Worm (Caenorhabditis elegans): ENCODE data around the gene F01D5.6.

The F01D5.6 gene

DNA sequence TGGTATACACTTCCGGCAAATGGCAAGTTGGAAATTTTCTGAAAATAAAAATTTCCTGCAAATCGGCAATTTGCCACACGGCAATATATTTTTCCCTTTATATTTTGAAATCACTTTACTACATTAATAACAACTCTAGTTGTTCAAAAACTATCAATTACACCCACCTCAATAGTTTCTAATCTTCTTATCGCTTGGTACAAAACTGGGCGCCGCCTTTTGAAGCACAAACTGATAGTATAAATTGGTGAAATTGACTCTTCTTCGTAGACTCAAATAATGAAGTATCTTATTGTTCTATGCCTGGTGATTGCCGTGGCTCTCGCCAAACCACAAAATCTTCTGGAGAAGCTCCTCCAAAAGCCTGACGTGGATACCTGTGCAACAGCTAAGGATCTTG is 25.2 kb upstream of the F01D5.6 start, which contains the start of gene Y39G8B.9:
Y39G8B.9 (plus strand) TSS at position 269 of the 400 bp plus-strand sequence.
- TF ChIP-seq nhr-6 (tag; optimal IDR thresholded peaks at IDR 0.05): no peak
- TF ChIP-seq dmd-6 (GFP tag; IDR thresholded peaks at IDR 0.05): peak; percentile 41; the same call in 1 of the 2 replicates
- TF ChIP-seq pqm-1 (tag; optimal IDR thresholded peaks at IDR 0.05): peak; percentile 68
- TF ChIP-seq nhr-28 (tag; optimal IDR thresholded peaks at IDR 0.05): peak; percentile 48
- TF ChIP-seq F37D6.2 (tag; optimal IDR thresholded peaks at IDR 0.05): no peak
- no peak for TF ChIP-seq daf-16 (GFP tag; optimal IDR thresholded peaks at IDR 0.05)
- peak; percentile 7 for TF ChIP-seq daf-16 (tag; optimal IDR thresholded peaks at IDR 0.05)

DNA sequence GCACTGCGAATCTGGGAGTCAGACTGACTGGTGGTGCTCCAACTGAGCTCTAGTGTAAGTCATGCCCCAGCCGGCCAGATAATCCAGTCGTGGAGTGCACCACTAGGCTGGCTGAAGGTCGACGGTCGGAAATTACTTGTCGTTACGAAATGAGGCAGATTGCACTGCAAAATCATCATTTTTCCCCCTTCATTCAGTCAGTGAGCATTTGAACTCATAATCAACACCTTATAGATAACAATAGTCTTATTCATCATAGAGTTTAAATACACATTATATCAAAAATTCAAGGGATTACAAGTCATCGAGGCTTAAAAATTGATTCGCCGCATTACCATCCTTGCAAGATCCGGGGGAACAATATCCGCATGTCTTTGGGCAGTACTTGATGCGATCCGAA is 24.5 kb upstream of the F01D5.6 start:
- TF ChIP-seq tra-1 (GFP tag; IDR thresholded peaks at IDR 0.05) (no peak), nhr-6 (tag; optimal IDR thresholded peaks at IDR 0.05) (no peak), nhr-76 (tag; optimal IDR thresholded peaks at IDR 0.05) (no peak), aha-1 (tag) (no peak), daf-16 (GFP tag; optimal IDR thresholded peaks at IDR 0.05) (no peak), daf-16 (tag; optimal IDR thresholded peaks at IDR 0.05) (peak; percentile 9), zip-2 (tag; optimal IDR thresholded peaks at IDR 0.05) (no peak), pqm-1 (tag; optimal IDR thresholded peaks at IDR 0.05) (peak; percentile 19)

DNA sequence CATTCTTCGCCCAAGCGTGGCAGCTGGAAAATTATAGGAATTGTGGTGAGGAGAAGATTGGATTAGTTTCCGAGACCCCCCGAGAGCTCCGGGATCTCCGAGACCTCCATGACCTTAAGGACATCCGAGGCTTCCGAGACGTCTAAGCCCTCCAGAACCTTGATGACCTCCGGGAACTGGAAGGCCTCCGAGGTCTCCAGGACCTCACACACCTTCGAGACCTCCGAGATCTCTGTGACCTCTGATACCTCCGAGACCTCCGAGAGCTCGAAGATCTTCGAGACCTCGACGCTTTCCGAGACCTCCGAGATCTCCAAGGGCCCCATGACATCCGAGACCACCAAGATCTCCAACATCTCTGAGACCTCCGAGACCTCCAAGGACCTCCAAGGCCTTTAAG is 24.1 kb upstream of the F01D5.6 start:
- TF ChIP-seq Y48G9A.11 (GFP tag; IDR thresholded peaks at IDR 0.05): no peak
- no peak for TF ChIP-seq mdl-1 (tag; optimal IDR thresholded peaks at IDR 0.05)
- TF ChIP-seq rbr-2 (tag; optimal IDR thresholded peaks at IDR 0.05): no peak
- TF ChIP-seq tag-97 (GFP tag; IDR thresholded peaks at IDR 0.05): no peak
- TF ChIP-seq set-16 (GFP tag; IDR thresholded peaks at IDR 0.05): peak; percentile 92
- TF ChIP-seq lim-7 (GFP tag; IDR thresholded peaks at IDR 0.05): 0 out of 2 replicates have a peak, but pooled peaks have one; percentile 60

DNA sequence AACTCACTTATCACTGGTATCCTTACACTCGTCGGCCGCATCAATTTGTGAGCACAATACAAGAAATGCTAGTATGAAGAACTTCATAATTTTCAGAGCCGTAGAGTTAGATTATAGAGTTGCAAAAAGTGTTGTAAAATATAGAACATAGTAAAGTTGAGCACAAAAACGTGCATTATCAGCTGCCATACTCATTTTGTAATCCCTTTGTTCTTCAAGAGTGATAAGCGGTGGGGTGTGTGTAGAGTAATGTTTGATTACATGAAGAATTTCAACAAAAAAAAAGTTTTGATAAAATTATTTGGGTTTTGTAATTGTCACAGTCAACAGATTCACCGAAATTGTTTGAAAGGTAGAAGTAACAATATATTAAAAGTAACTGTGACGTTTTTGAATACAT is 23.4 kb upstream of the F01D5.6 start, which contains the start of the genes Y39G8B.13 and Y39G8B.10:
Y39G8B.13 (minus strand) TSS at position 125 of the 400 bp plus-strand sequence.
Y39G8B.10 (minus strand) TSS at position 193 of the 400 bp plus-strand sequence.
- TF ChIP-seq pqm-1 (tag; optimal IDR thresholded peaks at IDR 0.05) (peak; percentile 87), nhr-28 (tag; optimal IDR thresholded peaks at IDR 0.05) (peak; percentile 26), ZK546.5 (tag; optimal IDR thresholded peaks at IDR 0.05) (no peak)

- no peak for TF ChIP-seq dmd-6 (GFP tag; IDR thresholded peaks at IDR 0.05)
- peak in 1 of 2 experiments; percentile 30 for TF ChIP-seq unc-62 (GFP tag; optimal IDR thresholded peaks at IDR 0.05 in 1 of 2)
- no peak for TF ChIP-seq unc-62 (tag; optimal IDR thresholded peaks at IDR 0.05)
Observed at ce11 chrII:13984551-13984950, 21.8 kb upstream of the F01D5.6 start, which contains the start of gene sre-47. Gene sre-47, minus strand, starts transcription at chrII:13984651.

- TF ChIP-seq zip-2 (tag; optimal IDR thresholded peaks at IDR 0.05) (no peak), ztf-11 (tag; optimal IDR thresholded peaks at IDR 0.05) (no peak), zag-1 (tag; optimal IDR thresholded peaks at IDR 0.05) (no peak), aha-1 (tag) (no peak), ztf-7 (tag; optimal IDR thresholded peaks at IDR 0.05) (no peak), hif-1 (tag; optimal IDR thresholded peaks at IDR 0.05) (no peak), F44E2.7 (GFP tag; IDR thresholded peaks at IDR 0.05) (no peak), duxl-1 (tag; optimal IDR thresholded peaks at IDR 0.05; ENCODE audit: poor library complexity) (no peak), daf-19 (GFP tag; conservative IDR thresholded peaks at IDR 0.05) (no peak), mxl-3 (GFP tag; optimal IDR thresholded peaks at IDR 0.05) (no peak), dmd-6 (GFP tag; IDR thresholded peaks at IDR 0.05) (no peak), daf-12 (tag; optimal IDR thresholded peaks at IDR 0.05) (no peak), F37D6.2 (tag; optimal IDR thresholded peaks at IDR 0.05) (no peak), lir-3 (tag; optimal IDR thresholded peaks at IDR 0.05) (no peak), lin-13 (GFP tag; optimal IDR thresholded peaks at IDR 0.05) (no peak), nhr-77 (tag; optimal IDR thresholded peaks at IDR 0.05) (no peak)
Observed at ce11 chrII:13991741-13992140, 14.6 kb upstream of the F01D5.6 start, which contains the start of gene Y39G8B.5. Gene Y39G8B.5, minus strand, starts transcription at chrII:13991841.

All from whole organism, L4 larva.